Worm (Caenorhabditis elegans) whole organism, mixed stage, embryonic: ENCODE data around the gene E03H12.4.

Experiments used
- M03D4.4 ChIP-seq: sonication (generic microtip); optimal IDR thresholded peaks from 2 replicates; lab custom pipeline; 2017; ENCODE audit warnings: mild to moderate bottlenecking, missing genetic modification characterization, missing compliant biosample characterization
- bed-3 ChIP-seq: fragments of 200-800 bp; sonication (Bioruptor generic); optimal IDR thresholded peaks from 3 replicates; lab custom pipeline; 2018; ENCODE audit warnings: mild to moderate bottlenecking, missing genetic modification characterization, moderate library complexity, missing compliant biosample characterization
- blmp-1 ChIP-seq: fragments of 150-350 bp; optimal IDR thresholded peaks from 2 replicates; lab custom pipeline; 2014; ENCODE audit warnings: missing biosample characterization, missing genetic modification characterization
- ceh-39 ChIP-seq: fragments of 150-350 bp; optimal IDR thresholded peaks from 2 replicates; lab custom pipeline; 2014; ENCODE audit warnings: missing biosample characterization, missing genetic modification characterization
- ceh-43 ChIP-seq: fragments of 200-800 bp; sonication (Bioruptor generic); optimal IDR thresholded peaks from 2 replicates; lab custom pipeline; 2018; ENCODE audit warnings: mild to moderate bottlenecking, missing genetic modification characterization, moderate library complexity, missing compliant biosample characterization
- ceh-83 ChIP-seq: fragments of 200-800 bp; sonication (Bioruptor generic); optimal IDR thresholded peaks from 2 replicates; lab custom pipeline; 2018; ENCODE audit warnings: mild to moderate bottlenecking, missing genetic modification characterization, missing compliant biosample characterization
- ces-1 ChIP-seq: fragments of 150-350 bp; optimal IDR thresholded peaks from 2 replicates; lab custom pipeline; 2014; ENCODE audit warnings: missing biosample characterization, missing genetic modification reagents, missing genetic modification characterization
- cnd-1 ChIP-seq: fragments of 200-800 bp; sonication (Bioruptor generic); optimal IDR thresholded peaks from 2 replicates; lab custom pipeline; 2018; ENCODE audit warnings: mild to moderate bottlenecking, missing genetic modification characterization, missing compliant biosample characterization
- drap-1 ChIP-seq: fragments of 200-800 bp; sonication (Bioruptor generic); optimal IDR thresholded peaks from 3 replicates; lab custom pipeline; 2018; ENCODE audit warnings: mild to moderate bottlenecking, missing genetic modification characterization, missing compliant biosample characterization
- elt-1 ChIP-seq: sonication (generic microtip); optimal IDR thresholded peaks from 2 replicates; lab custom pipeline; 2017; ENCODE audit warnings: missing genetic modification characterization, mild to moderate bottlenecking, missing compliant biosample characterization, antibody characterized with exemption, moderate library complexity, borderline replicate concordance; ENCODE audit not compliant: insufficient read depth
- elt-3 ChIP-seq: fragments of 150-350 bp; optimal IDR thresholded peaks from 2 replicates; lab custom pipeline; 2014; ENCODE audit warnings: missing biosample characterization, missing genetic modification characterization
- ham-2 ChIP-seq: fragments of 200-800 bp; sonication (Bioruptor generic); optimal IDR thresholded peaks from 2 replicates; lab custom pipeline; 2018; ENCODE audit warnings: mild to moderate bottlenecking, missing genetic modification characterization, missing compliant biosample characterization
- hlh-1 ChIP-seq: fragments of 150-350 bp; optimal IDR thresholded peaks from 2 replicates; lab custom pipeline; 2014; ENCODE audit warnings: missing biosample characterization, missing genetic modification reagents, missing genetic modification characterization
- lin-32 ChIP-seq: fragments of 200-800 bp; sonication (Bioruptor generic); optimal IDR thresholded peaks from 2 replicates; lab custom pipeline; 2018; ENCODE audit warnings: mild to moderate bottlenecking, missing genetic modification characterization, missing compliant biosample characterization
- lsy-2 ChIP-seq: fragments of 150-350 bp; optimal IDR thresholded peaks from 2 replicates; lab custom pipeline; 2014; ENCODE audit warnings: missing biosample characterization, missing genetic modification characterization
- mab-5 ChIP-seq: fragments of 150-350 bp; optimal IDR thresholded peaks from 2 replicates; lab custom pipeline; 2014; ENCODE audit warnings: missing biosample characterization, missing genetic modification characterization
- mep-1 ChIP-seq: fragments of 150-350 bp; optimal IDR thresholded peaks from 2 replicates; lab custom pipeline; 2017; ENCODE audit warnings: missing biosample characterization, missing genetic modification reagents, missing genetic modification characterization, inconsistent platforms
- mls-2 ChIP-seq: sonication (generic microtip); optimal IDR thresholded peaks from 2 replicates; lab custom pipeline; 2016; ENCODE audit warnings: mild to moderate bottlenecking, missing genetic modification characterization, moderate library complexity, missing compliant biosample characterization
- nhr-12 ChIP-seq: fragments of 150-350 bp; optimal IDR thresholded peaks from 2 replicates; lab custom pipeline; 2014; ENCODE audit warnings: missing biosample characterization, missing genetic modification characterization
- nhr-2 ChIP-seq: fragments of 150-350 bp; optimal IDR thresholded peaks from 2 replicates; lab custom pipeline; 2014; ENCODE audit warnings: missing biosample characterization, missing genetic modification characterization
- nhr-237 ChIP-seq: fragments of 150-350 bp; optimal IDR thresholded peaks from 2 replicates; lab custom pipeline; 2014; ENCODE audit warnings: missing biosample characterization, missing genetic modification characterization
- nhr-28 ChIP-seq: fragments of 150-350 bp; optimal IDR thresholded peaks from 2 replicates; lab custom pipeline; 2014; ENCODE audit warnings: missing biosample characterization, missing genetic modification characterization
- nhr-76 ChIP-seq: sonication (generic microtip); optimal IDR thresholded peaks from 2 replicates; lab custom pipeline; 2017; ENCODE audit warnings: missing biosample characterization, missing genetic modification characterization
- pha-4 ChIP-seq: fragments of 150-350 bp; optimal IDR thresholded peaks from 2 replicates; lab custom pipeline; 2018; ENCODE audit warnings: missing biosample characterization, missing genetic modification reagents, missing genetic modification characterization
- sem-2 ChIP-seq: fragments of 200-800 bp; sonication (Bioruptor generic); optimal IDR thresholded peaks from 2 replicates; lab custom pipeline; 2018; ENCODE audit warnings: mild to moderate bottlenecking, missing genetic modification characterization, missing compliant biosample characterization
- snpc-4 ChIP-seq: fragments of 150-350 bp; optimal IDR thresholded peaks from 2 replicates; lab custom pipeline; 2014; ENCODE audit warnings: missing biosample characterization, missing genetic modification characterization
- sptf-1 ChIP-seq: sonication (generic microtip); optimal IDR thresholded peaks from 2 replicates; lab custom pipeline; 2017; ENCODE audit warnings: mild to moderate bottlenecking, missing genetic modification characterization, moderate library complexity, missing compliant biosample characterization
- tbx-8 ChIP-seq: fragments of 200-800 bp; sonication (Bioruptor generic); optimal IDR thresholded peaks from 2 replicates; lab custom pipeline; 2018; ENCODE audit warnings: mild to moderate bottlenecking, missing genetic modification characterization, moderate library complexity, missing compliant biosample characterization
- unc-120 ChIP-seq: sonication (generic microtip); optimal IDR thresholded peaks from 2 replicates; lab custom pipeline; 2017; ENCODE audit warnings: missing genetic modification characterization, missing compliant biosample characterization; ENCODE audit not compliant: poor library complexity, severe bottlenecking
- unc-39 ChIP-seq: fragments of 150-350 bp; optimal IDR thresholded peaks from 2 replicates; lab custom pipeline; 2014; ENCODE audit warnings: missing biosample characterization, missing genetic modification characterization
- unc-62 ChIP-seq: fragments of 150-350 bp; optimal IDR thresholded peaks from 2 replicates; lab custom pipeline; 2014; ENCODE audit warnings: missing biosample characterization, missing genetic modification reagents, missing genetic modification characterization
- zip-8 ChIP-seq: fragments of 150-350 bp; optimal IDR thresholded peaks from 2 replicates; lab custom pipeline; 2014; ENCODE audit warnings: missing biosample characterization, missing genetic modification characterization
- ztf-11 ChIP-seq: fragments of 150-350 bp; optimal IDR thresholded peaks from 2 replicates; lab custom pipeline; 2014; ENCODE audit warnings: missing biosample characterization, missing genetic modification characterization

E03H12.4 gene

DNA sequence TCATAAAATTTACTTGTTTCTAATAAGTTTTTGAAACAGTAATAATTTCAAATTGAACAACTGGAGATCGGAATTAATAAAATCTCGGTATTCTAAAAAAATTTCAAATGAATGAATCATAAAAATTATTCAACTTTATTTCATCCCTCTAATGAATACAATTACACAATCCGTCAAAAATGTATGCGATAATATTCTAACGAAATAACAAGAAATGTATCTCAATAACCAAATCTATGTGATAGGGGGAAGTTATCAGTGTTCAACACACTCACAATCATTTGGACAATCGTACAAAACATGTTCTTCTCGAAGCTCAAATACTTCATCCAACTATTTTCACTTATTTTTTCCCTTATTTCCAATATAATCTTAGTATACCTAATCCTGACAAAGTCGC lies 40.7 kb upstream of the E03H12.4 start, which contains the start of gene Y9C9A.5:
Gene Y9C9A.5, plus strand, starts transcription at position 301 of the 400 bp plus-strand sequence.
- no peak for TF ChIP-seq unc-62 (GFP tag; lab: Kevin White, UChicago)
- TF ChIP-seq lsy-2 (tag; lab: Kevin White, UChicago), result no peak
- TF ChIP-seq drap-1 (GFP tag; lab: Kevin White, UChicago), result no peak
- no peak for TF ChIP-seq sem-2 (GFP tag; lab: Kevin White, UChicago)
- no peak for TF ChIP-seq lin-32 (GFP tag; lab: Kevin White, UChicago)
- no peak for TF ChIP-seq tbx-8 (GFP tag; lab: Kevin White, UChicago)
- TF ChIP-seq ham-2 (GFP tag; lab: Kevin White, UChicago), result no peak
- TF ChIP-seq bed-3, result no peak
- TF ChIP-seq hlh-1 (tag; lab: Kevin White, UChicago), result no peak
- TF ChIP-seq zip-8 (tag; lab: Kevin White, UChicago), result no peak
- no peak for TF ChIP-seq mab-5 (tag; lab: Kevin White, UChicago)
- no peak for TF ChIP-seq pha-4 (tag; lab: Kevin White, UChicago)
- TF ChIP-seq elt-1, result no peak

DNA sequence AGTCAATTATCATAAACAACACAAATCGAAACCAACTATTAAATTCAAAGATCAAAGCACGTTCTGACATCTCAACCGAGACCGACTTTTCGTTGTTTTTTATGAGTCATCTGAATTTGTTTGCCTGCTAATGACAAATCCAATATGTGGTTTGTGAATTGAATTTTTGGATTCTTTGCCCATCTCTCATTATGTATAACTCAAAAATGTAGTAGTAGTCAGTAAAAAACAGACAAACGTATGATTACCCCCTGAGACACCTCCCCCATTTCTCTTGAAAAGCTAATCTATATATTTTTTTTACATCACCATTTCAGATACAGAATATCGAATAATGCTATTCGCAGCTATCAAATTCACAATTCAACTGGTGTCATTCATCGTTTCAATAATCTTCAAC lies 36.6 kb upstream of the E03H12.4 start, which contains the start of gene str-169:
Gene str-169, plus strand, starts transcription at position 301 of the 400 bp plus-strand sequence.
- TF ChIP-seq drap-1 (GFP tag; lab: Kevin White, UChicago) (no peak), mls-2 (no peak), sptf-1 (tag; lab: Kevin White, UChicago) (no peak), unc-39 (tag; lab: Kevin White, UChicago) (no peak), ceh-39 (tag; lab: Kevin White, UChicago) (no peak), pha-4 (tag; lab: Kevin White, UChicago) (no peak), ceh-83 (GFP tag; lab: Kevin White, UChicago) (no peak), mab-5 (tag; lab: Kevin White, UChicago) (no peak), zip-8 (tag; lab: Kevin White, UChicago) (no peak), M03D4.4 (tag; lab: Kevin White, UChicago) (no peak), blmp-1 (no peak), sem-2 (GFP tag; lab: Kevin White, UChicago) (no peak), elt-3 (no peak), nhr-28 (tag; lab: Kevin White, UChicago) (no peak)

DNA sequence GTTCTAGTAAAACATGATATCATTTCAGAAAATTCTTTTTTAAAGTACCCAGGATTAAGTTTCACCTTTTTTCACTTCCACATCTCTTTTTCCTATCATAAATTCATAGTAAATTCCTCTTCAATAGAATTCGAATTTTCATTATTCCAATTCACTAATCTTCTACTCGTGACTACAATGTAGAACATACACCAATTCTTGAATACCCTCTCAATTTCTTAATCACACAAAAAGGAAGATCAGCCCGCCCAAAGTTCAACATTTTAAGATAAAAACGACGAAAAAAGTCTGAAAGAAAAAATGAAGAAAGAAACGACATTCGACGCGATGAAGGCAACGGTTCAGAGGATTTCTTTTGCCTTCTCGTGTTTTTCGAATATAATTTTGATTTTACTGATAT lies 28.5 kb upstream of the E03H12.4 start, which contains the start of gene str-163:
Gene str-163, plus strand, starts transcription at position 301 of the 400 bp plus-strand sequence.
- TF ChIP-seq bed-3 (no peak), nhr-12 (tag; lab: Kevin White, UChicago) (no peak), snpc-4 (tag; lab: Kevin White, UChicago) (no peak), elt-1 (no peak), mab-5 (tag; lab: Kevin White, UChicago) (no peak), nhr-2 (no peak), elt-3 (no peak), sem-2 (GFP tag; lab: Kevin White, UChicago) (no peak), cnd-1 (tag; lab: Kevin White, UChicago) (no peak), M03D4.4 (tag; lab: Kevin White, UChicago) (no peak), ceh-83 (GFP tag; lab: Kevin White, UChicago) (no peak), hlh-1 (tag; lab: Kevin White, UChicago) (no peak), unc-62 (GFP tag; lab: Kevin White, UChicago) (no peak), nhr-76 (tag; lab: Kevin White, UChicago) (no peak), unc-120 (no peak), mep-1 (no peak)

DNA sequence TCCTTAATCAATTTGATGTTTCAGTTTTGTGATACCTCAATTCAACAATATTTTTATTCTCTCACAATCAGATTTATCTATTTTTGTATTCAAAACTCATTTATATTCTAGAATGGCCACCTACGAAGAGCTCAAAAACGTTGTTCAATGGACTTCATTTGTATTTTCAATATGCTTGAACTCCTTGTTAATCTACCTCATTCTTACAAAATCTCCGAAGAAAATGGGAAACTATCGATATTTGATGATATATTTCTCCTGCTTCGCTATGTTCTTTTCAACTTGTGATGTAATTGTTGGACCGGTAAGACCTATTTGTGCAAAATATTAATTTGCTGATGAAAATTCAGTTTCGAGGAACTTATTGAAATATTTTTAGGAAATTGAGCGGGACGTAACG lies 21.8 kb upstream of the E03H12.4 start, which contains the start of gene str-164:
Gene str-164, plus strand, starts transcription at position 113 of the 400 bp plus-strand sequence.
- TF ChIP-seq ceh-43 (GFP tag; lab: Kevin White, UChicago), result no peak
- no peak for TF ChIP-seq hlh-1 (tag; lab: Kevin White, UChicago)
- no peak for TF ChIP-seq ztf-11 (tag; lab: Kevin White, UChicago)
- TF ChIP-seq nhr-2, result no peak
- TF ChIP-seq blmp-1, result no peak
- TF ChIP-seq nhr-237, result no peak
- no peak for TF ChIP-seq unc-62 (GFP tag; lab: Kevin White, UChicago)
- no peak for TF ChIP-seq elt-1
- TF ChIP-seq nhr-28 (tag; lab: Kevin White, UChicago), result no peak

DNA sequence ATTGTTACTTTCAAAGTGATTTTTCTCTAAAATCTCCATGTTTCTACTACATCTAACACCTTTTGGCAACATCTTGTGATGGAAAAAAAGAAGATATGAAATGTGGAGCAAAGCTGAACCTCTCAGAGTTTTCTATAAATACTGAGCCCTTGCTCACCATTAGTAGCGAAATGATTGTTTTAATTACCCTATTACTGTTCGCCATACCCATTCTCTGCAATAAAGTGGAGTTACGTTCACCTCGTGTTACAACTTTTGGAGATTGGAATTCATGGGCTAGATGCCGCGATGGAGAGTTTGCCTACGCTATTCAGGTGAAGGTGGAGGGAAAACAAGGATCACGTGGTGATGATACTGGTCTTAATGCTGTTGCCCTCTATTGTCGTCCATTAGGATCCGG lies 18.6 kb upstream of the E03H12.4 start, which contains the start of gene txt-3:
Gene txt-3, plus strand, starts transcription at position 125 of the 400 bp plus-strand sequence.
- no peak for TF ChIP-seq ceh-39 (tag; lab: Kevin White, UChicago)
- TF ChIP-seq nhr-28 (tag; lab: Kevin White, UChicago), result no peak
- no peak for TF ChIP-seq unc-120
- TF ChIP-seq nhr-237, result no peak
- TF ChIP-seq elt-3, result no peak
- no peak for TF ChIP-seq mls-2
- TF ChIP-seq ces-1 (GFP tag; lab: Kevin White, UChicago), result no peak
- TF ChIP-seq sptf-1 (tag; lab: Kevin White, UChicago), result no peak
- TF ChIP-seq snpc-4 (tag; lab: Kevin White, UChicago), result no peak
- TF ChIP-seq lsy-2 (tag; lab: Kevin White, UChicago), result no peak
- no peak for TF ChIP-seq nhr-2
- no peak for TF ChIP-seq pha-4 (tag; lab: Kevin White, UChicago)
- TF ChIP-seq mep-1, result no peak
- no peak for TF ChIP-seq tbx-8 (GFP tag; lab: Kevin White, UChicago)
- TF ChIP-seq elt-1, result no peak
- no peak for TF ChIP-seq drap-1 (GFP tag; lab: Kevin White, UChicago)
- TF ChIP-seq unc-39 (tag; lab: Kevin White, UChicago), result no peak
- TF ChIP-seq cnd-1 (tag; lab: Kevin White, UChicago), result no peak
